Fruit fly (Drosophila melanogaster): Measurements from ENCODE around the gene CG7655.
A peak's percentile ranks its signal among the peaks of the same experiment; 100 is the strongest.

Gene CG7655

DNA sequence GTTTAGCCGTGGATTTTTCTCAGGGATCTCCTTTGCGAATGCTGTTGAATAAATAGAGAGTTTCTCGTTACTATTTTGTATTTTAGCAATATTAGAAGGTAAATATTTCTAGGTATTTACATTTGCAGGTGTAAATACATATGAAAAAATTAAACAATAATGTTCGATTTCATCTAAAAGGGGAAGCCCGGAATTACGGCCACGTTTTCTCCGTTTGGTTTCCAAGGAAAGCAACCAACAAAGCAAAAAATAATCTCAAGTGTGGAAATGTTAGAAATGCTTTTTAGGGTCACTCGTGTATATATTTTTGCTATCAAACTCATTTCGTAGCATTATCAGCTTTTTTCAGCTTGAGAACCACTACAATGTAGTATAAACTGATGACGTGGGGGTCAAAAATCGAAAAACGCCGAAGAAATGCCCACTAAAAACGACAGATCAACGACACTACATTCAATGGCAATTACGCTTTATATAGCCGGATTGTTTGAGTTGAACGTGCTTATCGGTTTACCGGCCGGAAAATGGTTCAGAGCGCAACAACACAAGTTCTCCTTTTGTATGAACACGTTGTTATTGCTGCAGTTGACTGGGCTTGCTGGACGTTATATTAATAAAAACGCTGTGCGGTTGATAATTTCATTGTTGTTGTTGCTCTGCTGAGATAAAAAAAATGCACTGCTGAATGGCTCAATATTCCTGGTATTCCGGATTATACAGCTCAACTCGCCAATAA, 4.2 kb upstream of the CG7655 start:
- peak; percentile 4 for TF ChIP-seq CG17801 (GFP tag; optimal IDR thresholded peaks at IDR 0.05; ENCODE audit: partially characterized antibody)

dm6 chr3R:17679368-17679997, 3.0 kb upstream of the CG7655 start:
- peak; percentile 90 for TF ChIP-seq CG17801 (GFP tag; optimal IDR thresholded peaks at IDR 0.05; ENCODE audit: partially characterized antibody)

DNA sequence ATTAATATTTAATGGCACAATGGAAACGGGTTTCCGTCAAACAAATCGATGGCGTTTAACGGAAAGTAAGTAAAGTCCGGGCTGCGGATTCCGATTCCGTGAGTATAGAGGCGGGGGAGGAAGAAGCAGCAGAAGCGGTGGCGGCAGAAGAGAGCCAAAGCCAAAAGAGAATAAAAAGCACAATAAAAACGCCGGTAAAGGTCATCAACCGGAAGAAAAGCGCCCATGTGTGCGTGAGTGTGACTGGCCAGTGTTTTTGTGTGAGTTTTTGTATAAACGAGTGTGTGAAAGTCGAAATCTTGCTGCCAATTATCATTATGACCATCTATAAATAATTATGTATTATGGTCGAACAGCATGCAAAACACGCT, 2.2 kb upstream of the CG7655 start:
- TF ChIP-seq CG17801 (GFP tag; optimal IDR thresholded peaks at IDR 0.05; ENCODE audit: partially characterized antibody), result no peak

DNA sequence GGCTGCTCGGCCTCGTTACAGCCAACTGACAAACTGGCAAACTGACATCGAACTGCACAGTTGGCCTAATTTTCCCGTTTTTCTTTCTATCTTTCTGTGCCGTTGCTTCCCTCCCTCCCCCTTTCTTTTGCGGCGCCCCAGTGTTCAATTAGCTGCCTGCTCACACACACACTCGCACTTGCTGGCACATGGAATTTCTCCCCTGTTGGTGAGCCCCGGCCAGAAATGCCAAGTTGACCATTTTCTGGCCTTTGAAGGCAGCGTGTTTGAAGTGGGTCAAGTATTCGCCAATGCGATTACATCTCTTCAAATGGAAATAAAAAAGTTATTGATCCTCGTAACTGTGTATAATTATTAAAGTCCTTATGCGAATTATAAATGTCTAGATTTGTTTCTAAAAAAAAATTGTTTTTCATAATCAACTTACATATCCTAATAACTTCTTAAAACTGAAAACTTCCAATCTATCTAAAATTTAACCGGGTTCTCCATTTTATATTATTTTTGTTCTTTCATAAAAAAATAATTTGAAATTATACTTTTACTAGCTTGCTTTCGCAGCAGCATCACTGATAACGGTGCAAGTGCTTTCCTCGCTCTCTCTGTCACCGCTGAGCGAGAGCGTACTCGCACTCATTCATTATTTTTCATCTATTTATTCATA, 1.7 kb upstream of the CG7655 start:
- TF ChIP-seq CG17801 (GFP tag; optimal IDR thresholded peaks at IDR 0.05; ENCODE audit: partially characterized antibody), result no peak

DNA sequence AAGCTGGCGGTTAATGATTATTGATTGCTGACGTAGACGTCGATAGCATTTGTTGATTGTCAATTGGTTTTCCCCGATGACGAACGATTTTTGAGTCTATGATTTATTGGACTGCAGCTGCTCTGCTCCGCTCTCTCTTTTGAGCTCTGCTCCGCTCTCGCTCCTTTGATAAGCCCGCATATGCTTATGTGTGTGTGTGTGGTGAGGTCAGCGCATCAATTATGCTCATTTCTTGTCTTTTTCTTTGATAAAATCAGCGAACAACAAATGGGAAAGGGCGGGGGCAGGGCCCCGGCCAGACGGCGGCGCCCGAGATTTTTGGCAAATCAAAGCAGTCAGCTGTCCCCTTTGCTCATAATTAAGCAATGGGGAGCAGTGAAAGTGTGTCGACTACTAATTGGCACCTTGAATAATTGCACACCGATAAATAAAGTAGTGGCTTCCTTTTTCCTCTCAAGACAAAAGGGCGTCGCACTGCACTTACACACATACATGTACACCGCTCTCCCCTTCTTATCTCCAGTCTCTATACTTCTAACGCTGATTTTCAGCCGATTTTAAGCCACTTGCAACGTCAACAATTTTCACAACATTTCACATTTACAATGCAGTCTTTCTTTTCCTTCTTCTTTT, 742 bp upstream of the CG7655 start:
- TF ChIP-seq CG17801 (GFP tag; optimal IDR thresholded peaks at IDR 0.05; ENCODE audit: partially characterized antibody), result no peak

DNA sequence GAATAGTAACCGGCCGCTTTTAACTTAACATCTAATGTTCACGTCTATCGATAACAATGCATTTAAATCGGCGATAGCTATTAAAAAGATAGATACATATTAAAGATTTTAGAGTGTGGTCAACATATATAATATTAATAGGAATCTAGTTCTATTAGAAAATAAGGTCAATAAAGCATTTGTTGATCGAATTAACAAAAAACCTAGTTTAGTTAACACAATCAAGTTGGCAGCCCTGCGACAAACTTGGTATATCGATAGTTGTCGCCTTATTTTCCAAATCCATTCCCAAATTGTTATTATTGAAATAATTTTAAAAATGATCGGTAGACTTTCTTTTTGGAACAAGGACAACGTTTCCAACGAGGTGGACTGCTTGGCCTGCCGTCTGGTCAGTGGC, 2.4 kb downstream of the CG7655 start, which contains the start of the genes CG31251 and CG31360:
CG31251 (minus strand) TSS at position 62 of the 400 bp plus-strand sequence.
CG31360 (plus strand) TSS at position 244 of the 400 bp plus-strand sequence.
- peak; percentile 1 for TF ChIP-seq CG17801 (GFP tag; optimal IDR thresholded peaks at IDR 0.05; ENCODE audit: partially characterized antibody)

- no peak for TF ChIP-seq CG17801 (GFP tag; optimal IDR thresholded peaks at IDR 0.05; ENCODE audit: partially characterized antibody)
Measured at dm6 chr3R:17686875-17687274, 4.4 kb downstream of the CG7655 start, which contains the start of gene CG31249. Gene CG31249, minus strand, starts transcription at chr3R:17687071.

DNA sequence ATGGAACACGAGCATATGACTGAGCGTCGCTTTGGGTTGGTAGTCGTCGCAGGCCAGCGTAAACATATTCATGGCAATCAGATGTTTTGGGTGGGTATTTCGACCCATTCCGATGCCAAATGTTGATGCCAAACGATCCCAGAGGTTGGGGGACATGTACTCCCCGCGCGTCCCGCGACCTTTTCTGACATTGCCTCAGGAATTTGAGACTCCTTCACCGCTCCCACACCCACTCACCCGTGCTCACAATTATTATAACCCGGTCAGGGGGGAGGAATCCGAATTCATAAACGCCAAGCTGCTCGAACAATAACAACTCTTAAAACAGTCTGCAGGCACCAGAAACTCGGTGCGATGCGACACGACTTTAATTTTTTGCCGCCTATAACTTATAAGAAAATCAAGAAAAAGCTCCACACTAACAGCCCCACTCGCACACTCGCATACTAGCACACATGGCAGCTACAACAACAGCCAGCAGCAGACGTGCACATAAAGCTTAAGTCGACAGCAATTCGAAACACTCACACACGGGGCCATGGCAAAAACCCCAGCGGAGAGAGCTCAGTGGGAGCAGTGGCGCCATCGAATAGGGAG, 17.5 kb downstream of the CG7655 start:
- TF ChIP-seq CG17801 (GFP tag; optimal IDR thresholded peaks at IDR 0.05; ENCODE audit: partially characterized antibody), result no peak

DNA sequence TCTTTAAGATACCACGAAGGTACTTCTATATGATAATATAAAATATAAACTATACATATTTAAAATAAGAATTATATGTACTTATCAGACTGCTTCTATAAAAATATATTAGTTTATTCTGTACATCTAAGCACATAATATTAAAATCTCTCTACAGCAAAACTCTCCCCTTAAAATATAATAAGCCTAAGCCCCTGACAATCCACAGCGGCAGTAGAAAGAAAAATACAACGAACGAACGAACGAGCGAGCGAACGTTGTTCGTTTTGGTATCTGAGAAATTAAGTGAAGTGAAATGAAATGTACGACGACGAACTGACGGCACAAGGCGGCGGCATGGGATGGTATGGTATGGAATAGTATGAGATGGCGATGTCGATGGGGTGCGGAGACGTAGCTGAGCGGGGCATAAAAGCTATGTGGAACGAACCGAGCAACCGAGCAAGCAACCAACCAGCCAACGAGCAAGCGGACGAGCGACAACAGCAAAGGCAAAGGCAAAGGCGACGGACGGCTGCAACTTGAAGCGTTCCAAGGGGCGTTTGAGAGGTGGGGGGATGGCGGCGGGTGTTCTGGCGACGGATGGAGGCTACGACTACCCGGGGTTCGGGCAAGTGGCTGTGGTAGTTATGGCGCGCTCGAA, 18.1 kb downstream of the CG7655 start:
- TF ChIP-seq CG17801 (GFP tag; optimal IDR thresholded peaks at IDR 0.05; ENCODE audit: partially characterized antibody), result peak; percentile 99

DNA sequence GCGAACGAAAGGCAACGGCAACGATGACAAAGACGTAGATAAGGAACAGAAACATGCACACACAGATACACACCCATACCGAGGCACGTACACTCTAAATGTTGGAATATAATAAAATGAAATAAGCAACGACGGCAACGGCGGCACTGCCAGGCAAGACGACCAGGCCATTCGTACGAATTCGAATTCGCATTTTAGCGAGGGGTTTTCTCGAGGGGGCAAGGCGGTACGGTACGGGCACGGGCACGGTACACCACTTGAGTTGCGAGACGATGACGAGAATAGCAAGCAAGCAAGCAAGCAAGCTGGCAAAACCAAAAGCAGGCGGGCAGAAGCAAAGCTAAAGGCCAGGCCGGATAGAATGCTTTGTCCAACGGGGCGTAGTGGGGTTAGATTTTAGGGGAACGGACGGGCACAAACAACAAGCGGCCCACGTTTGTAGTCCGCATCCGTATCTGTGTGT, 18.7 kb downstream of the CG7655 start:
- no peak for TF ChIP-seq CG17801 (GFP tag; optimal IDR thresholded peaks at IDR 0.05; ENCODE audit: partially characterized antibody)

dm6 chr3R:17701971-17702845, 19.7 kb downstream of the CG7655 start:
- TF ChIP-seq CG17801 (GFP tag; optimal IDR thresholded peaks at IDR 0.05; ENCODE audit: partially characterized antibody), result no peak

DNA sequence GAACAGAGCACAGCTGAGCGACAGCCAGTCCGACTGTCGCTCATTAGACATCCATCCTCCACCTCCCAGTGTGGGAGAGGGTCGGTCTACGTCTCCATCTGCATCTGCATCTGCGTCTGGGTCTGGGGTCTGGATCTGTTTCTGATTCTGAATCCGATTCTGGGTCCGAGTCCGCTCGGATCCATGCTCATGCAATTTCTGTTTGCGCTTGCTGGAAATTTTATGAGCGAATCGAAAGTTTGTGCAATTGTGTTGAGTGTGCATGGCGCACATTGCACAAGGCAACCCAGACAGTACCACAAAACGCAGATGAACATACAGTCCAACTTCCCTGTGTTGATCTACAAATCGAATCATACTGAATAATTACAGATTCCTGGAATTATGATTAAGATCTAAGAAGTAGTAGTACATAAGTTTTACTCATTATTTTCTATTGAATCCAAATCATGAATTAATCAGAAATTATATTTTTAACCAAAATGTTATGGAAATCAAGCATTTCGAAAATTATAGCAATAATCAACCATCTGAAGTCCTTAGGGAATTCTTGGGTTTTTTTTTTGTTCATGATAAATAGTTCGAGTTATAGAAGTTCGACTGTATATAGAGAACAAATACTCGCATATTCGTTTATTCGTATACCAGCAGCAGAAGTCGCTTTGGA, 20.7 kb downstream of the CG7655 start:
- peak; percentile 87 for TF ChIP-seq CG17801 (GFP tag; optimal IDR thresholded peaks at IDR 0.05; ENCODE audit: partially characterized antibody)

Data from ovary, adult (tissue).